Fruit fly (Drosophila melanogaster): ENCODE results near the gene sev.

The sev gene

dm6 chrX:11090161-11090560, 4.1 kb upstream of the sev start, which contains the start of gene CG2076 (continued):
- no peak for TF ChIP-seq CG1603 (tag; optimal IDR thresholded peaks at IDR 0.05)
- TF ChIP-seq CG14710 (tag; optimal IDR thresholded peaks at IDR 0.05) = peak; percentile 37
- TF ChIP-seq kni (GFP tag; optimal IDR thresholded peaks at IDR 0.05) = no peak
- peak; percentile 90 for TF ChIP-seq bbx (GFP tag; IDR thresholded peaks at IDR 0.05; ENCODE audit: partially characterized antibody)
- no peak for TF ChIP-seq CG6854 (GFP tag; optimal IDR thresholded peaks at IDR 0.05)
- TF ChIP-seq Sry-δ (GFP tag; optimal IDR thresholded peaks at IDR 0.05) = peak; percentile 58
- no peak for TF ChIP-seq B-H1 (GFP tag; IDR thresholded peaks at IDR 0.05)
- TF ChIP-seq cad (GFP tag; optimal IDR thresholded peaks at IDR 0.05) = no peak
- TF ChIP-seq CkIIα-i1 (GFP tag; IDR thresholded peaks at IDR 0.05) = no peak
- no peak for TF ChIP-seq otp (GFP tag; IDR thresholded peaks at IDR 0.05)
- no peak for TF ChIP-seq HHEX (GFP tag; optimal IDR thresholded peaks at IDR 0.05)
- peak; percentile 93 for TF ChIP-seq CG34224 (GFP tag; IDR thresholded peaks at IDR 0.05; ENCODE audit: partially characterized antibody)
- TF ChIP-seq mld (GFP tag; IDR thresholded peaks at IDR 0.05; ENCODE audit: partially characterized antibody) = peak; percentile 82
- TF ChIP-seq MESR4 (GFP tag; optimal IDR thresholded peaks at IDR 0.05) = peak; percentile 28
- TF ChIP-seq CG8478 (optimal IDR thresholded peaks at IDR 0.05) = no peak
- TF ChIP-seq knrl (GFP tag; IDR thresholded peaks at IDR 0.05; ENCODE audit: partially characterized antibody) = peak; percentile 89
- no peak for TF ChIP-seq CG1529 (GFP tag; optimal IDR thresholded peaks at IDR 0.05)
- peak; percentile 81 for TF ChIP-seq BEAF-32 (GFP tag; optimal IDR thresholded peaks at IDR 0.05)
- peak; percentile 97 for TF ChIP-seq nerfin-2 (GFP tag; IDR thresholded peaks at IDR 0.05; ENCODE audit: partially characterized antibody)
- peak; percentile 95 for TF ChIP-seq tna (GFP tag; IDR thresholded peaks at IDR 0.05; ENCODE audit: partially characterized antibody)
- TF ChIP-seq sd (tag; optimal IDR thresholded peaks at IDR 0.05) = no peak
- TF ChIP-seq Atf3 (GFP tag; optimal IDR thresholded peaks at IDR 0.05) = no peak
- TF ChIP-seq Antp (GFP tag; optimal IDR thresholded peaks at IDR 0.05) = no peak
- peak; percentile 24 for TF ChIP-seq Med (GFP tag)
- no peak for TF ChIP-seq Bdp1 (GFP tag; optimal IDR thresholded peaks at IDR 0.05)
- TF ChIP-seq mam (GFP tag; optimal IDR thresholded peaks at IDR 0.05) = no peak
- TF ChIP-seq CG2875 (GFP tag; optimal IDR thresholded peaks at IDR 0.05) = no peak
- TF ChIP-seq trem (tag; optimal IDR thresholded peaks at IDR 0.05) = peak; percentile 30
- peak; percentile 87; the same call in 2 of the 3 replicates for TF ChIP-seq zen2 (GFP tag; IDR thresholded peaks at IDR 0.05; ENCODE audit: partially characterized antibody)
- no peak for TF ChIP-seq gro (GFP tag; optimal IDR thresholded peaks at IDR 0.05)
- TF ChIP-seq amos (GFP tag; IDR thresholded peaks at IDR 0.05; ENCODE audit: partially characterized antibody) = peak; percentile 84
- TF ChIP-seq gfzf (GFP tag; optimal IDR thresholded peaks at IDR 0.05) = peak; percentile 14
- TF ChIP-seq CG7963 (GFP tag; IDR thresholded peaks at IDR 0.05; ENCODE audit: partially characterized antibody) = peak; percentile 94
- TF ChIP-seq E2f2 (GFP tag; IDR thresholded peaks at IDR 0.05) = peak; percentile 82
- TF ChIP-seq cg (GFP tag; optimal IDR thresholded peaks at IDR 0.05) = no peak
- TF ChIP-seq Fer1 (GFP tag; optimal IDR thresholded peaks at IDR 0.05) = no peak
- TF ChIP-seq nerfin-1 (tag; optimal IDR thresholded peaks at IDR 0.05) = no peak
- TF ChIP-seq D19A (tag; optimal IDR thresholded peaks at IDR 0.05) = no peak
- TF ChIP-seq tup (GFP tag; optimal IDR thresholded peaks at IDR 0.05) = no peak
- no peak for TF ChIP-seq CG10565 (GFP tag; optimal IDR thresholded peaks at IDR 0.05)
- TF ChIP-seq CG6791 (GFP tag; IDR thresholded peaks at IDR 0.05; ENCODE audit: partially characterized antibody) = peak; percentile 92
- TF ChIP-seq ssp (GFP tag; IDR thresholded peaks at IDR 0.05) = no peak
- peak; percentile 93 for TF ChIP-seq CG11560 (tag; IDR thresholded peaks at IDR 0.05)
- TF ChIP-seq CG8281 (tag; optimal IDR thresholded peaks at IDR 0.05) = no peak
- TF ChIP-seq Oaz (GFP tag; IDR thresholded peaks at IDR 0.05) = no peak
- peak; percentile 30 for TF ChIP-seq CG3995 (GFP tag; optimal IDR thresholded peaks at IDR 0.05)
- peak; percentile 56 for TF ChIP-seq pzg (GFP tag; optimal IDR thresholded peaks at IDR 0.05)
- peak; percentile 72 for TF ChIP-seq hbn (GFP tag; IDR thresholded peaks at IDR 0.05; ENCODE audit: partially characterized antibody)
- TF ChIP-seq row (GFP tag; IDR thresholded peaks at IDR 0.05) = no peak
